Fruit fly (Drosophila melanogaster): ENCODE data around the gene Ykt6.

dm6 chrX:7891596-7892538 is 28.3 kb upstream of the Ykt6 start, which contains the start of gene Nek2:
- TF ChIP-seq CG12605 (GFP tag; IDR thresholded peaks at IDR 0.05) (no peak), Pif1A (GFP tag; optimal IDR thresholded peaks at IDR 0.05) (peak; percentile 15)
